Fruit fly (Drosophila melanogaster): ENCODE data around the gene Nepl14.

Gene Nepl14

dm6 chr3R:22720808-22721306 is 42.7 kb downstream of the Nepl14 start, which contains the start of gene wge:
Gene wge, minus strand, starts transcription at chr3R:22721150.
- no peak for TF ChIP-seq CG7045 (GFP tag; optimal IDR thresholded peaks at IDR 0.05)
- TF ChIP-seq cic (GFP tag; optimal IDR thresholded peaks at IDR 0.05), result no peak
- TF ChIP-seq CG5204 (GFP tag; optimal IDR thresholded peaks at IDR 0.05), result no peak
- TF ChIP-seq pad (GFP tag; optimal IDR thresholded peaks at IDR 0.05), result no peak
- no peak for TF ChIP-seq CG33017 (tag; optimal IDR thresholded peaks at IDR 0.05)
- peak; percentile 68 for TF ChIP-seq CG12768 (GFP tag; optimal IDR thresholded peaks at IDR 0.05)
- TF ChIP-seq CG11617 (GFP tag; optimal IDR thresholded peaks at IDR 0.05), result peak; percentile 27
- TF ChIP-seq CG7101 (tag; optimal IDR thresholded peaks at IDR 0.05), result peak; percentile 7
- no peak for TF ChIP-seq toe (GFP tag; optimal IDR thresholded peaks at IDR 0.05)
- TF ChIP-seq bab1 (GFP tag; optimal IDR thresholded peaks at IDR 0.05), result peak; percentile 43
- TF ChIP-seq cnc (optimal IDR thresholded peaks at IDR 0.05), result no peak
- no peak for TF ChIP-seq Clk (GFP tag; optimal IDR thresholded peaks at IDR 0.05)
- TF ChIP-seq kay (GFP tag; ENCODE audit: borderline replicate concordance), result peak; percentile 99
- TF ChIP-seq CG1620 (GFP tag; optimal IDR thresholded peaks at IDR 0.05), result peak; percentile 9
- peak; percentile 17 for TF ChIP-seq tj (GFP tag; optimal IDR thresholded peaks at IDR 0.05)
- TF ChIP-seq CG14711 (tag; optimal IDR thresholded peaks at IDR 0.05), result no peak
- no peak for TF ChIP-seq ovo (GFP tag; optimal IDR thresholded peaks at IDR 0.05)
- peak; percentile 29 for TF ChIP-seq Hr96 (GFP tag; optimal IDR thresholded peaks at IDR 0.05)
- no peak for TF ChIP-seq Crg-1 (GFP tag; optimal IDR thresholded peaks at IDR 0.05)
- TF ChIP-seq Mnt (GFP tag; optimal IDR thresholded peaks at IDR 0.05), result peak; percentile 15

DNA sequence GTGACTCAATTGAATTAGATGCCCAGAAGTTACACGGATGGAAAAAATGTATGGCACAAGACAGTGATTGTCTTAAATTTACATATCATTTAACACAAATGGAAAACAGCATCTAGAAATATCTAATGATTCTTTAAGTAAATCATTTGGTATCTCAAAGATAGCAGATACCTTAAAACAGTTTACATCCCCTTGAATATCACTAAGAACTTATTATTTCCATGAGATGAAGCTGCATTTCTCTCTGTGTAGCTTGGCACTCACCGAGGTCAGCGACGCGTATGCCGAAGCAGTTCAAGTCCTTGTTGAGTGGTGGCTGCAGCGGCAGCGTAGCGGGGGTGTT is 43.9 kb downstream of the Nepl14 start:
- TF ChIP-seq CG11617 (GFP tag; optimal IDR thresholded peaks at IDR 0.05) (no peak), CG7101 (tag; optimal IDR thresholded peaks at IDR 0.05) (no peak), cic (GFP tag; optimal IDR thresholded peaks at IDR 0.05) (no peak), CG12768 (GFP tag; optimal IDR thresholded peaks at IDR 0.05) (no peak), Clk (GFP tag; optimal IDR thresholded peaks at IDR 0.05) (no peak), CG33017 (tag; optimal IDR thresholded peaks at IDR 0.05) (no peak), toe (GFP tag; optimal IDR thresholded peaks at IDR 0.05) (no peak)

dm6 chr3R:22718937-22719606 is 44.4 kb downstream of the Nepl14 start:
- TF ChIP-seq Hr96 (GFP tag; optimal IDR thresholded peaks at IDR 0.05), result no peak
- TF ChIP-seq Crg-1 (GFP tag; optimal IDR thresholded peaks at IDR 0.05), result no peak
- no peak for TF ChIP-seq CG7101 (tag; optimal IDR thresholded peaks at IDR 0.05)
- no peak for TF ChIP-seq CG7045 (GFP tag; optimal IDR thresholded peaks at IDR 0.05)
- TF ChIP-seq cnc (optimal IDR thresholded peaks at IDR 0.05), result no peak
- no peak for TF ChIP-seq CG11617 (GFP tag; optimal IDR thresholded peaks at IDR 0.05)
- no peak for TF ChIP-seq bab1 (GFP tag; optimal IDR thresholded peaks at IDR 0.05)
- no peak for TF ChIP-seq CG1620 (GFP tag; optimal IDR thresholded peaks at IDR 0.05)
- TF ChIP-seq cic (GFP tag; optimal IDR thresholded peaks at IDR 0.05), result no peak
- TF ChIP-seq CG33017 (tag; optimal IDR thresholded peaks at IDR 0.05), result no peak
- no peak for TF ChIP-seq tj (GFP tag; optimal IDR thresholded peaks at IDR 0.05)
- no peak for TF ChIP-seq Mnt (GFP tag; optimal IDR thresholded peaks at IDR 0.05)
- no peak for TF ChIP-seq CG12768 (GFP tag; optimal IDR thresholded peaks at IDR 0.05)
- TF ChIP-seq kay (GFP tag; ENCODE audit: borderline replicate concordance), result no peak
- TF ChIP-seq toe (GFP tag; optimal IDR thresholded peaks at IDR 0.05), result no peak

- TF ChIP-seq kay (GFP tag; ENCODE audit: borderline replicate concordance) (peak; percentile 79), CG7101 (tag; optimal IDR thresholded peaks at IDR 0.05) (no peak)
Observed at dm6 chr3R:22718401-22718800, 45.1 kb downstream of the Nepl14 start.

- TF ChIP-seq cnc (optimal IDR thresholded peaks at IDR 0.05) (no peak), CG7045 (GFP tag; optimal IDR thresholded peaks at IDR 0.05) (no peak), CG1620 (GFP tag; optimal IDR thresholded peaks at IDR 0.05) (no peak), ovo (GFP tag; optimal IDR thresholded peaks at IDR 0.05) (no peak), toe (GFP tag; optimal IDR thresholded peaks at IDR 0.05) (no peak), CG14711 (tag; optimal IDR thresholded peaks at IDR 0.05) (no peak), Mnt (GFP tag; optimal IDR thresholded peaks at IDR 0.05) (no peak), CG11617 (GFP tag; optimal IDR thresholded peaks at IDR 0.05) (no peak), kay (GFP tag; ENCODE audit: borderline replicate concordance) (no peak), pad (GFP tag; optimal IDR thresholded peaks at IDR 0.05) (no peak), Crg-1 (GFP tag; optimal IDR thresholded peaks at IDR 0.05) (no peak), CG33017 (tag; optimal IDR thresholded peaks at IDR 0.05) (no peak), CG12768 (GFP tag; optimal IDR thresholded peaks at IDR 0.05) (no peak), Clk (GFP tag; optimal IDR thresholded peaks at IDR 0.05) (no peak), cic (GFP tag; optimal IDR thresholded peaks at IDR 0.05) (no peak), Hr96 (GFP tag; optimal IDR thresholded peaks at IDR 0.05) (no peak)
Observed at dm6 chr3R:22717863-22718262, 45.6 kb downstream of the Nepl14 start.
